Worm (Caenorhabditis elegans) whole organism, L2 larva: ENCODE data around the gene F08H9.4.

Source experiments
- ZK546.5 ChIP-seq: sonication (generic microtip); optimal IDR thresholded peaks from 2 replicates; lab custom pipeline; 2017; ENCODE audit warnings: missing biosample characterization, missing genetic modification characterization
- alr-1 ChIP-seq: fragments of 150-350 bp; optimal IDR thresholded peaks from 2 replicates; lab custom pipeline; 2014; ENCODE audit warnings: missing biosample characterization, missing genetic modification characterization
- ama-1 ChIP-seq: fragments of 150-350 bp; optimal IDR thresholded peaks from 2 replicates; lab custom pipeline; 2018; ENCODE audit warnings: inconsistent platforms
- elt-3 ChIP-seq: sonication (generic microtip); optimal IDR thresholded peaks from 2 replicates; lab custom pipeline; 2017; ENCODE audit warnings: missing biosample characterization, missing genetic modification characterization
- fos-1 ChIP-seq: fragments of 150-350 bp; optimal IDR thresholded peaks from 2 replicates; lab custom pipeline; 2014; ENCODE audit warnings: missing biosample characterization, missing genetic modification characterization
- gmeb-1 ChIP-seq: fragments of 150-350 bp; optimal IDR thresholded peaks from 2 replicates; lab custom pipeline; 2014; ENCODE audit warnings: missing biosample characterization, missing genetic modification characterization
- lin-13 ChIP-seq: fragments of 150-350 bp; optimal IDR thresholded peaks from 2 replicates; lab custom pipeline; 2014; ENCODE audit warnings: missing biosample characterization, missing genetic modification reagents, missing genetic modification characterization
- lin-39 ChIP-seq: fragments of 150-350 bp; optimal IDR thresholded peaks from 2 replicates; lab custom pipeline; 2014; ENCODE audit warnings: missing biosample characterization, missing genetic modification reagents, missing genetic modification characterization
- lsy-2 ChIP-seq, 2 experiments: fragments of 150-350 bp in 1 of 2; sonication (generic microtip) in 1 of 2; optimal IDR thresholded peaks; 2 replicates each; lab custom pipeline; 2014 to 2017; ENCODE audit warnings: missing biosample characterization in 2 of 2, missing genetic modification characterization in 2 of 2
- unc-39 ChIP-seq: fragments of 150-350 bp; optimal IDR thresholded peaks from 2 replicates; lab custom pipeline; 2014; ENCODE audit warnings: missing biosample characterization, missing genetic modification characterization
- unc-55 ChIP-seq: fragments of 150-350 bp; sonication (generic microtip); optimal IDR thresholded peaks from 3 replicates; lab custom pipeline; 2014; ENCODE audit warnings: missing biosample characterization, missing genetic modification reagents, missing genetic modification characterization
- zag-1 ChIP-seq: fragments of 150-350 bp; optimal IDR thresholded peaks from 2 replicates; lab custom pipeline; 2014; ENCODE audit warnings: missing biosample characterization, missing genetic modification characterization

DNA sequence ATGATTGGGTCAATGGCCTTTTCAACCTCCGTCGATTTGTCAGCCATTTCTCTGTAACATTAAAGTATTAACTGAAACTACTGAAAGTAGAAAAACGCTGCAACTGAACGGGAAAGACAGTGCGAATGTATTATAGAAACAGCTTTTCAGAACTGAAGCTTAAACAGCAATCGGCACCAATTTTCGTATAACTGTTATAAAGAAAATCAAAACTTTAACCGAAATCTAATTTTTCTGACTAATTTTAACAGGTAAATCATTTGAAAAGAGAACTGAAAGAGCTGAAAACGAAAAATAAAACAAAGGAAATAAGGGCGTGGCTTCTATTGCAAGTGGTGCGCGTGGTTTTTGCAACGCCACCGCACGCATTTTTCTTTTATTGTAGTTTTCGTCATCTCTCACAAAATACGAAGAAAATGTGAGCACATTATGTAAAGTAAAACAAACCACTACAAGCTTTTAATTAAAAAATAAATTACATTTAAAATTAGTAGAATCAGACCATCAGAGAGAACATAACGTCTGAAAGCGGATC lies 39.2 kb downstream of the F08H9.4 start, which contains the start of gene rrsr-1:
- no peak for TF ChIP-seq ama-1
- peak in 1 of 2 experiments; percentile 33 for TF ChIP-seq lsy-2 (tag; optimal IDR thresholded peaks at IDR 0.05; lab: Kevin White, UChicago)
- TF ChIP-seq elt-3 (tag; lab: Kevin White, UChicago): no peak
- no peak for TF ChIP-seq unc-39 (tag; lab: Kevin White, UChicago)
- TF ChIP-seq zag-1 (tag; lab: Kevin White, UChicago): no peak
- TF ChIP-seq lin-39 (tag; lab: Kevin White, UChicago): no peak
- no peak for TF ChIP-seq lin-13 (GFP tag; lab: Kevin White, UChicago)
- no peak for TF ChIP-seq alr-1 (tag; lab: Kevin White, UChicago)
- peak; percentile 54 for TF ChIP-seq unc-55 (GFP tag; lab: Kevin White, UChicago)
- no peak for TF ChIP-seq fos-1 (tag; lab: Kevin White, UChicago)
- TF ChIP-seq ZK546.5 (tag; lab: Kevin White, UChicago): no peak
- TF ChIP-seq gmeb-1 (tag; lab: Kevin White, UChicago): no peak
